Worm (Caenorhabditis elegans) whole organism, late embryonic: ENCODE results near the gene pnp-1.

Experiments
- C08G9.2 ChIP-seq: sonication (generic microtip); optimal IDR thresholded peaks from 2 replicates; lab custom pipeline; 2016; ENCODE audit warnings: mild to moderate bottlenecking, missing genetic modification characterization, moderate library complexity, missing compliant biosample characterization
- C38D4.7 ChIP-seq: fragments of 200-800 bp; sonication (Bioruptor generic); optimal IDR thresholded peaks from 2 replicates; lab custom pipeline; 2018; ENCODE audit warnings: mild to moderate bottlenecking, missing genetic modification characterization, moderate library complexity, missing compliant biosample characterization
- F13H6.1 ChIP-seq: sonication (generic microtip); optimal IDR thresholded peaks from 2 replicates; lab custom pipeline; 2016; ENCODE audit warnings: missing genetic modification characterization, missing compliant biosample characterization
- K02D7.2 ChIP-seq: sonication (generic microtip); optimal IDR thresholded peaks from 2 replicates; lab custom pipeline; 2017; ENCODE audit warnings: mild to moderate bottlenecking, missing genetic modification characterization, missing compliant biosample characterization
- K09A11.1 ChIP-seq: sonication (generic microtip); optimal IDR thresholded peaks from 2 replicates; lab custom pipeline; 2017; ENCODE audit warnings: antibody characterized with exemption, mild to moderate bottlenecking, missing genetic modification characterization, missing compliant biosample characterization; ENCODE audit not compliant: insufficient read depth
- T23F11.4 ChIP-seq: fragments of 200-800 bp; sonication (Bioruptor generic); optimal IDR thresholded peaks from 2 replicates; lab custom pipeline; 2018; ENCODE audit warnings: mild to moderate bottlenecking, missing genetic modification characterization, missing compliant biosample characterization
- Y22D7AL.16 ChIP-seq: sonication (generic microtip); optimal IDR thresholded peaks from 2 replicates; lab custom pipeline; 2016; ENCODE audit warnings: missing genetic modification characterization, missing compliant biosample characterization
- ahr-1 ChIP-seq: sonication (generic microtip); optimal IDR thresholded peaks from 2 replicates; lab custom pipeline; 2016; ENCODE audit warnings: missing genetic modification characterization, missing compliant biosample characterization
- ceh-14 ChIP-seq: sonication (generic microtip); optimal IDR thresholded peaks from 2 replicates; lab custom pipeline; 2016; ENCODE audit warnings: missing genotype, missing genetic modification characterization, missing compliant biosample characterization
- ceh-19 ChIP-seq: fragments of 200-800 bp; sonication (Bioruptor generic); optimal IDR thresholded peaks from 2 replicates; lab custom pipeline; 2018; ENCODE audit warnings: mild to moderate bottlenecking, missing genetic modification characterization, missing compliant biosample characterization
- ceh-2 ChIP-seq: sonication (generic microtip); optimal IDR thresholded peaks from 2 replicates; lab custom pipeline; 2016; ENCODE audit warnings: missing genotype, missing genetic modification characterization, missing compliant biosample characterization
- ceh-22 ChIP-seq: sonication (generic microtip); optimal IDR thresholded peaks from 2 replicates; lab custom pipeline; 2017; ENCODE audit warnings: missing biosample characterization, missing genetic modification characterization
- ceh-24 ChIP-seq: sonication (generic microtip); optimal IDR thresholded peaks from 2 replicates; lab custom pipeline; 2016; ENCODE audit warnings: mild to moderate bottlenecking, missing genetic modification characterization, missing compliant biosample characterization
- ceh-30 ChIP-seq: fragments of 150-350 bp; optimal IDR thresholded peaks from 2 replicates; lab custom pipeline; 2014; ENCODE audit warnings: missing biosample characterization, missing genetic modification characterization
- ceh-31 ChIP-seq: sonication (generic microtip); optimal IDR thresholded peaks from 2 replicates; lab custom pipeline; 2016; ENCODE audit warnings: missing genetic modification characterization, missing compliant biosample characterization
- ceh-34 ChIP-seq: sonication (generic microtip); optimal IDR thresholded peaks from 2 replicates; lab custom pipeline; 2016; ENCODE audit warnings: mild to moderate bottlenecking, missing genetic modification characterization, missing compliant biosample characterization
- ceh-45 ChIP-seq: fragments of 200-800 bp; sonication (Bioruptor generic); IDR thresholded peaks from 2 replicates; pipeline ENCODE4 v1.3.6; 2022; ENCODE audit warnings: missing genetic modification reagents, missing genetic modification characterization, missing compliant biosample characterization
- ceh-6 ChIP-seq: fragments of 200-800 bp; sonication (Bioruptor generic); optimal IDR thresholded peaks from 2 replicates; lab custom pipeline; 2018; ENCODE audit warnings: mild to moderate bottlenecking, missing genetic modification characterization, missing compliant biosample characterization
- che-1 ChIP-seq: sonication (generic microtip); optimal IDR thresholded peaks from 2 replicates; lab custom pipeline; 2016; ENCODE audit warnings: mild to moderate bottlenecking, missing genetic modification characterization, missing compliant biosample characterization
- dmd-4 ChIP-seq: sonication (generic microtip); optimal IDR thresholded peaks from 2 replicates; lab custom pipeline; 2016; ENCODE audit warnings: borderline replicate concordance, missing genetic modification characterization, missing compliant biosample characterization
- dve-1 ChIP-seq: sonication (generic microtip); optimal IDR thresholded peaks from 2 replicates; lab custom pipeline; 2017; ENCODE audit warnings: antibody characterized with exemption, mild to moderate bottlenecking, missing genetic modification characterization, missing compliant biosample characterization
- elt-4 ChIP-seq: sonication (generic microtip); optimal IDR thresholded peaks from 2 replicates; lab custom pipeline; 2016; ENCODE audit warnings: missing genetic modification characterization, missing compliant biosample characterization
- fax-1 ChIP-seq: sonication (generic microtip); optimal IDR thresholded peaks from 2 replicates; lab custom pipeline; 2016; ENCODE audit warnings: missing genotype, missing genetic modification characterization, missing compliant biosample characterization
- fkh-6 ChIP-seq: sonication (generic microtip); optimal IDR thresholded peaks from 2 replicates; lab custom pipeline; 2016; ENCODE audit warnings: missing genetic modification characterization, missing compliant biosample characterization
- gmeb-2 ChIP-seq: sonication (generic microtip); optimal IDR thresholded peaks from 2 replicates; lab custom pipeline; 2016; ENCODE audit warnings: missing genetic modification characterization, inconsistent platforms, missing compliant biosample characterization
- hlh-13 ChIP-seq: fragments of 200-800 bp; sonication (Bioruptor generic); optimal IDR thresholded peaks from 2 replicates; lab custom pipeline; 2018; ENCODE audit warnings: mild to moderate bottlenecking, missing genetic modification characterization, missing compliant biosample characterization
- hlh-15 ChIP-seq: sonication (generic microtip); optimal IDR thresholded peaks from 2 replicates; lab custom pipeline; 2016; ENCODE audit warnings: missing genetic modification characterization, missing compliant biosample characterization
- hlh-30 ChIP-seq: sonication (generic microtip); optimal IDR thresholded peaks from 2 replicates; lab custom pipeline; 2017; ENCODE audit warnings: antibody characterized with exemption, missing genetic modification characterization, missing compliant biosample characterization; ENCODE audit not compliant: insufficient read depth
- hlh-6 ChIP-seq: sonication (generic microtip); optimal IDR thresholded peaks from 2 replicates; lab custom pipeline; 2016; ENCODE audit warnings: missing genotype, missing genetic modification characterization, missing compliant biosample characterization
- lim-6 ChIP-seq: sonication (generic microtip); optimal IDR thresholded peaks from 2 replicates; lab custom pipeline; 2016; ENCODE audit warnings: missing genetic modification characterization, missing compliant biosample characterization
- lin-11 ChIP-seq: fragments of 200-800 bp; sonication (Bioruptor generic); optimal IDR thresholded peaks from 2 replicates; lab custom pipeline; 2018; ENCODE audit warnings: mild to moderate bottlenecking, missing genetic modification characterization, missing compliant biosample characterization
- madf-2 ChIP-seq: sonication (generic microtip); optimal IDR thresholded peaks from 2 replicates; lab custom pipeline; 2017; ENCODE audit warnings: missing genetic modification characterization, missing compliant biosample characterization
- nfya-1 ChIP-seq: sonication (generic microtip); optimal IDR thresholded peaks from 2 replicates; lab custom pipeline; 2017; ENCODE audit warnings: missing genetic modification characterization, mild to moderate bottlenecking, missing compliant biosample characterization, antibody characterized with exemption, moderate library complexity
- nhr-11 ChIP-seq: fragments of 150-350 bp; optimal IDR thresholded peaks from 2 replicates; lab custom pipeline; 2014; ENCODE audit warnings: missing biosample characterization, missing genetic modification characterization
- npax-4 ChIP-seq: sonication (generic microtip); optimal IDR thresholded peaks from 2 replicates; lab custom pipeline; 2016; ENCODE audit warnings: missing genetic modification characterization, missing compliant biosample characterization
- odd-2 ChIP-seq: sonication (generic microtip); optimal IDR thresholded peaks from 2 replicates; lab custom pipeline; 2017; ENCODE audit warnings: antibody characterized with exemption, mild to moderate bottlenecking, missing genetic modification characterization, missing compliant biosample characterization
- pag-3 ChIP-seq: sonication (generic microtip); optimal IDR thresholded peaks from 2 replicates; lab custom pipeline; 2016; ENCODE audit warnings: missing compliant biosample characterization, missing genetic modification characterization, borderline replicate concordance
- pat-9 ChIP-seq: fragments of 200-800 bp; sonication (Bioruptor generic); optimal IDR thresholded peaks from 2 replicates; lab custom pipeline; 2018; ENCODE audit warnings: mild to moderate bottlenecking, missing genetic modification characterization, moderate library complexity, missing compliant biosample characterization
- pax-1 ChIP-seq: fragments of 150-350 bp; optimal IDR thresholded peaks from 2 replicates; lab custom pipeline; 2014; ENCODE audit warnings: missing biosample characterization, missing genetic modification characterization
- pha-4 ChIP-seq: fragments of 150-350 bp; optimal IDR thresholded peaks from 2 replicates; lab custom pipeline; 2018; ENCODE audit warnings: missing biosample characterization, missing genetic modification reagents, missing genetic modification characterization
- pqm-1 ChIP-seq: sonication (generic microtip); optimal IDR thresholded peaks from 2 replicates; lab custom pipeline; 2016; ENCODE audit warnings: missing genetic modification characterization, missing compliant biosample characterization
- pros-1 ChIP-seq: fragments of 150-350 bp; optimal IDR thresholded peaks from 2 replicates; lab custom pipeline; 2014; ENCODE audit warnings: missing biosample characterization, missing genetic modification reagents, missing genetic modification characterization
- ref-2 ChIP-seq: sonication (generic microtip); optimal IDR thresholded peaks from 2 replicates; lab custom pipeline; 2016; ENCODE audit warnings: missing genetic modification characterization, missing compliant biosample characterization
- rnt-1 ChIP-seq: sonication (generic microtip); optimal IDR thresholded peaks from 2 replicates; lab custom pipeline; 2016; ENCODE audit warnings: missing genetic modification characterization, missing compliant biosample characterization
- sox-2 ChIP-seq: fragments of 200-800 bp; sonication (Bioruptor generic); IDR thresholded peaks from 2 replicates; pipeline ENCODE4 v1.3.6; 2022; ENCODE audit warnings: missing genetic modification reagents, missing genetic modification characterization, missing compliant biosample characterization
- sox-4 ChIP-seq: sonication (generic microtip); optimal IDR thresholded peaks from 2 replicates; lab custom pipeline; 2017; ENCODE audit warnings: mild to moderate bottlenecking, missing genetic modification characterization, inconsistent platforms, missing compliant biosample characterization
- syd-9 ChIP-seq: sonication (generic microtip); optimal IDR thresholded peaks from 2 replicates; lab custom pipeline; 2016; ENCODE audit warnings: mild to moderate bottlenecking, missing genetic modification characterization, moderate library complexity, missing compliant biosample characterization
- tbx-7 ChIP-seq: sonication (generic microtip); optimal IDR thresholded peaks from 2 replicates; lab custom pipeline; 2016; ENCODE audit warnings: missing genotype, missing genetic modification characterization, missing compliant biosample characterization
- unc-42 ChIP-seq: sonication (generic microtip); optimal IDR thresholded peaks from 2 replicates; lab custom pipeline; 2016; ENCODE audit warnings: missing genotype, missing genetic modification characterization, missing compliant biosample characterization
- unc-55 ChIP-seq: sonication (generic microtip); optimal IDR thresholded peaks from 2 replicates; lab custom pipeline; 2017; ENCODE audit warnings: missing biosample characterization, missing genetic modification reagents, missing genetic modification characterization
- unc-86 ChIP-seq: sonication (generic microtip); optimal IDR thresholded peaks from 2 replicates; lab custom pipeline; 2016; ENCODE audit warnings: missing genetic modification characterization, missing compliant biosample characterization
- zip-5 ChIP-seq: sonication (generic microtip); optimal IDR thresholded peaks from 2 replicates; lab custom pipeline; 2016; ENCODE audit warnings: missing genetic modification characterization, missing compliant biosample characterization
- ztf-16 ChIP-seq: sonication (generic microtip); optimal IDR thresholded peaks from 2 replicates; lab custom pipeline; 2017; ENCODE audit warnings: missing genetic modification characterization, missing compliant biosample characterization

pnp-1 gene

ce11 chrIV:322497-322896, 24.4 kb upstream of the pnp-1 start, which contains the start of gene grl-26:
grl-26 (minus strand) TSS chrIV:322814.
- no peak for TF ChIP-seq pqm-1 (tag; lab: Kevin White, UChicago)
- no peak for TF ChIP-seq elt-4 (tag; lab: Kevin White, UChicago)
- no peak for TF ChIP-seq ceh-30 (tag; lab: Kevin White, UChicago)
- peak; percentile 24 for TF ChIP-seq unc-86
- TF ChIP-seq pha-4: no peak
- peak; percentile 41 for TF ChIP-seq Y22D7AL.16 (tag; lab: Kevin White, UChicago)
- TF ChIP-seq unc-55: no peak
- peak; percentile 24 for TF ChIP-seq ceh-14 (tag; lab: Kevin White, UChicago)
- TF ChIP-seq pax-1 (tag; lab: Kevin White, UChicago): no peak
- TF ChIP-seq rnt-1 (tag; lab: Kevin White, UChicago): peak; percentile 83
- peak; percentile 38 for TF ChIP-seq hlh-13 (GFP tag; lab: Kevin White, UChicago)
- peak; percentile 57 for TF ChIP-seq ref-2
- TF ChIP-seq K09A11.1: no peak
- no peak for TF ChIP-seq lim-6 (tag; lab: Kevin White, UChicago)
- no peak for TF ChIP-seq sox-2 (GFP tag; lab: Robert Waterston, UW)
- TF ChIP-seq madf-2 (tag; lab: Kevin White, UChicago): peak; percentile 44
- peak; percentile 76 for TF ChIP-seq ceh-19
- TF ChIP-seq hlh-15: peak; percentile 26
- no peak for TF ChIP-seq odd-2 (tag; lab: Kevin White, UChicago)
- no peak for TF ChIP-seq ceh-45 (GFP tag; lab: Robert Waterston, UW)
- peak; percentile 35 for TF ChIP-seq ceh-34 (tag; lab: Kevin White, UChicago)
- peak; percentile 52 for TF ChIP-seq ztf-16 (tag; lab: Kevin White, UChicago)
- peak; percentile 58 for TF ChIP-seq sox-4 (tag; lab: Kevin White, UChicago)
- peak; percentile 49 for TF ChIP-seq fkh-6 (tag; lab: Kevin White, UChicago)
- TF ChIP-seq T23F11.4: peak; percentile 61
- peak; percentile 49 for TF ChIP-seq dve-1 (tag; lab: Kevin White, UChicago)
- TF ChIP-seq pag-3: no peak
- TF ChIP-seq ceh-2 (tag; lab: Kevin White, UChicago): peak; percentile 30
- TF ChIP-seq F13H6.1 (tag; lab: Kevin White, UChicago): peak; percentile 30
- TF ChIP-seq tbx-7 (tag; lab: Kevin White, UChicago): no peak
- peak; percentile 30 for TF ChIP-seq fax-1
- TF ChIP-seq syd-9 (tag; lab: Kevin White, UChicago): peak; percentile 18
- TF ChIP-seq hlh-6 (tag; lab: Kevin White, UChicago): peak; percentile 70
- TF ChIP-seq ceh-6: peak; percentile 57
- peak; percentile 28 for TF ChIP-seq nfya-1 (tag; lab: Kevin White, UChicago)
- peak; percentile 62 for TF ChIP-seq hlh-30
- TF ChIP-seq unc-42 (tag; lab: Kevin White, UChicago): no peak
- peak; percentile 59 for TF ChIP-seq dmd-4 (tag; lab: Kevin White, UChicago)
- peak; percentile 14 for TF ChIP-seq npax-4 (tag; lab: Kevin White, UChicago)
- peak; percentile 57 for TF ChIP-seq C08G9.2 (tag; lab: Kevin White, UChicago)
- TF ChIP-seq zip-5 (tag; lab: Kevin White, UChicago): no peak
- no peak for TF ChIP-seq pros-1 (tag; lab: Kevin White, UChicago)
- TF ChIP-seq ahr-1 (tag; lab: Kevin White, UChicago): no peak
- TF ChIP-seq lin-11 (tag; lab: Kevin White, UChicago): peak; percentile 10
- TF ChIP-seq ceh-24 (tag; lab: Kevin White, UChicago): no peak
- peak; percentile 68 for TF ChIP-seq che-1 (tag; lab: Kevin White, UChicago)
- TF ChIP-seq nhr-11 (tag; lab: Kevin White, UChicago): no peak
- TF ChIP-seq K02D7.2 (tag; lab: Kevin White, UChicago): peak; percentile 88
- TF ChIP-seq gmeb-2: peak; percentile 63
- no peak for TF ChIP-seq ceh-22 (tag; lab: Kevin White, UChicago)
- TF ChIP-seq ceh-31 (tag; lab: Kevin White, UChicago): peak; percentile 30
- peak; percentile 53 for TF ChIP-seq C38D4.7 (GFP tag; lab: Kevin White, UChicago)
- TF ChIP-seq pat-9 (tag; lab: Kevin White, UChicago): peak; percentile 55
